Worm (Caenorhabditis elegans) whole organism, L1 larva: Measurements from ENCODE around the gene R12B2.6.

ENCODE experiments used
- C04F5.9 ChIP-seq: sonication (generic microtip); optimal IDR thresholded peaks from 2 replicates; lab custom pipeline; 2016; ENCODE audit warnings: missing genetic modification characterization, missing compliant biosample characterization
- C16A3.4 ChIP-seq: fragments of 150-350 bp; optimal IDR thresholded peaks from 2 replicates; lab custom pipeline; 2014; ENCODE audit warnings: missing biosample characterization, missing genetic modification characterization
- C34B4.2 ChIP-seq: sonication (generic microtip); optimal IDR thresholded peaks from 2 replicates; lab custom pipeline; 2017; ENCODE audit warnings: mild to moderate bottlenecking, missing genetic modification characterization, missing compliant biosample characterization
- F16B12.6 ChIP-seq: fragments of 150-350 bp; optimal IDR thresholded peaks from 2 replicates; lab custom pipeline; 2014; ENCODE audit warnings: missing biosample characterization, missing genetic modification characterization
- Y116A8C.19 ChIP-seq: sonication (generic microtip); optimal IDR thresholded peaks from 2 replicates; lab custom pipeline; 2016; ENCODE audit warnings: missing compliant biosample characterization, missing genetic modification characterization, borderline replicate concordance
- aha-1 ChIP-seq: fragments of 150-350 bp; optimal IDR thresholded peaks from 2 replicates; lab custom pipeline; 2014; ENCODE audit warnings: missing biosample characterization, missing genetic modification characterization
- alr-1 ChIP-seq: fragments of 200-800 bp; sonication (Bioruptor generic); optimal IDR thresholded peaks from 2 replicates; lab custom pipeline; 2018; ENCODE audit warnings: borderline replicate concordance, mild to moderate bottlenecking, missing genetic modification characterization, missing compliant biosample characterization
- ama-1 ChIP-seq: fragments of 150-350 bp; optimal IDR thresholded peaks from 2 replicates; lab custom pipeline; 2014
- ceh-88 ChIP-seq: fragments of 200-800 bp; sonication (Bioruptor generic); IDR thresholded peaks from 2 replicates; pipeline ENCODE4 v1.3.6; 2022; ENCODE audit warnings: missing genetic modification characterization, missing compliant biosample characterization
- ceh-90 ChIP-seq: sonication (generic microtip); optimal IDR thresholded peaks from 2 replicates; lab custom pipeline; 2016; ENCODE audit warnings: missing genetic modification characterization, missing compliant biosample characterization
- ces-1 ChIP-seq: fragments of 150-350 bp; optimal IDR thresholded peaks from 2 replicates; lab custom pipeline; 2014; ENCODE audit warnings: missing biosample characterization, missing genetic modification reagents, missing genetic modification characterization
- efl-1 ChIP-seq, 4 experiments: fragments of 150-350 bp; optimal IDR thresholded peaks in 3 of 4; peaks in 1 of 4; 1 replicate in 1 of 4; 2 replicates in 3 of 4; lab custom pipeline; 2014; ENCODE audit warnings: missing biosample characterization in 2 of 4, missing genetic modification characterization in 2 of 4, missing genetic modification reagents in 2 of 4
- egl-27 ChIP-seq, 2 experiments: fragments of 150-350 bp in 1 of 2; sonication (generic microtip); optimal IDR thresholded peaks; 3 replicates each; lab custom pipeline; 2017 to 2018; ENCODE audit warnings: missing biosample characterization in 2 of 2, missing genetic modification characterization in 2 of 2, missing genetic modification reagents in 2 of 2
- fkh-10 ChIP-seq: sonication (generic microtip); optimal IDR thresholded peaks from 2 replicates; lab custom pipeline; 2017; ENCODE audit warnings: missing biosample characterization, missing genetic modification reagents, missing genetic modification characterization
- fos-1 ChIP-seq: fragments of 150-350 bp; optimal IDR thresholded peaks from 2 replicates; lab custom pipeline; 2014; ENCODE audit warnings: missing biosample characterization, missing genetic modification characterization
- grh-1 ChIP-seq: fragments of 200-800 bp; sonication (Bioruptor generic); IDR thresholded peaks from 2 replicates; pipeline ENCODE4 v1.3.6; 2022; ENCODE audit warnings: missing genetic modification reagents, missing genetic modification characterization, missing compliant biosample characterization
- hlh-17 ChIP-seq: fragments of 200-800 bp; sonication (Bioruptor generic); optimal IDR thresholded peaks from 2 replicates; lab custom pipeline; 2018; ENCODE audit warnings: missing genetic modification characterization, mild to moderate bottlenecking, missing compliant biosample characterization, moderate library complexity, borderline replicate concordance
- hlh-4 ChIP-seq: sonication (generic microtip); optimal IDR thresholded peaks from 2 replicates; lab custom pipeline; 2016; ENCODE audit warnings: mild to moderate bottlenecking, missing genetic modification characterization, missing compliant biosample characterization
- hpl-2 ChIP-seq: fragments of 150-350 bp; optimal IDR thresholded peaks from 2 replicates; lab custom pipeline; 2014; ENCODE audit warnings: missing biosample characterization, missing genetic modification reagents, missing genetic modification characterization
- irx-1 ChIP-seq: sonication (generic microtip); optimal IDR thresholded peaks from 2 replicates; lab custom pipeline; 2016; ENCODE audit warnings: missing genetic modification characterization, missing compliant biosample characterization
- isw-1 ChIP-seq: fragments of 200-800 bp; sonication (Bioruptor generic); IDR thresholded peaks from 2 replicates; pipeline ENCODE4 v1.3.6; 2022; ENCODE audit warnings: missing genetic modification characterization, missing compliant biosample characterization
- jun-1 ChIP-seq: fragments of 150-350 bp; optimal IDR thresholded peaks from 2 replicates; lab custom pipeline; 2014; ENCODE audit warnings: missing biosample characterization, missing genetic modification reagents, missing genetic modification characterization
- lin-13 ChIP-seq: fragments of 150-350 bp; optimal IDR thresholded peaks from 2 replicates; lab custom pipeline; 2014; ENCODE audit warnings: missing biosample characterization, missing genetic modification reagents, missing genetic modification characterization
- lin-15B ChIP-seq: fragments of 150-350 bp; sonication (generic microtip); optimal IDR thresholded peaks from 3 replicates; lab custom pipeline; 2014; ENCODE audit warnings: missing biosample characterization, missing genetic modification characterization
- lin-39 ChIP-seq: fragments of 150-350 bp; optimal IDR thresholded peaks from 2 replicates; lab custom pipeline; 2014; ENCODE audit warnings: missing biosample characterization, missing genetic modification reagents, missing genetic modification characterization
- lir-3 ChIP-seq: sonication (generic microtip); optimal IDR thresholded peaks from 2 replicates; lab custom pipeline; 2016; ENCODE audit warnings: mild to moderate bottlenecking, missing genetic modification characterization, moderate library complexity, missing compliant biosample characterization; ENCODE audit not compliant: poor library complexity
- mab-9 ChIP-seq: fragments of 200-800 bp; sonication (Bioruptor generic); IDR thresholded peaks from 2 replicates; pipeline ENCODE4 v1.3.6; 2022; ENCODE audit warnings: missing genetic modification reagents, missing genetic modification characterization, missing compliant biosample characterization
- mdl-1 ChIP-seq, 2 experiments: fragments of 150-350 bp; optimal IDR thresholded peaks; 2 replicates each; lab custom pipeline; 2014 to 2017; ENCODE audit warnings: missing biosample characterization in 2 of 2, missing genetic modification characterization in 2 of 2, inconsistent platforms in 1 of 2
- mef-2 ChIP-seq: fragments of 150-350 bp; optimal IDR thresholded peaks from 2 replicates; lab custom pipeline; 2014; ENCODE audit warnings: missing biosample characterization, missing genetic modification characterization
- mep-1 ChIP-seq: fragments of 150-350 bp; optimal IDR thresholded peaks from 2 replicates; lab custom pipeline; 2014; ENCODE audit warnings: missing biosample characterization, missing genetic modification characterization
- nhr-11 ChIP-seq: fragments of 150-350 bp; optimal IDR thresholded peaks from 2 replicates; lab custom pipeline; 2014; ENCODE audit warnings: missing biosample characterization, missing genetic modification characterization
- nhr-19 ChIP-seq: fragments of 200-800 bp; sonication (Bioruptor generic); conservative IDR thresholded peaks from 2 replicates; pipeline ENCODE4 v1.3.6; 2022; ENCODE audit warnings: missing genetic modification characterization, missing compliant biosample characterization
- nhr-28 ChIP-seq: fragments of 150-350 bp; optimal IDR thresholded peaks from 2 replicates; lab custom pipeline; 2014; ENCODE audit warnings: missing biosample characterization, missing genetic modification characterization
- nhr-71 ChIP-seq: sonication (generic microtip); optimal IDR thresholded peaks from 2 replicates; lab custom pipeline; 2016; ENCODE audit warnings: mild to moderate bottlenecking, missing genetic modification characterization, moderate library complexity, missing compliant biosample characterization
- nhr-76 ChIP-seq: sonication (generic microtip); optimal IDR thresholded peaks from 2 replicates; lab custom pipeline; 2017; ENCODE audit warnings: missing biosample characterization, missing genetic modification characterization
- nhr-77 ChIP-seq: fragments of 150-350 bp; optimal IDR thresholded peaks from 2 replicates; lab custom pipeline; 2014; ENCODE audit warnings: missing biosample characterization, missing genetic modification characterization
- nhr-84 ChIP-seq: sonication (generic microtip); optimal IDR thresholded peaks from 2 replicates; lab custom pipeline; 2017; ENCODE audit warnings: missing biosample characterization, missing genetic modification characterization
- nhr-90 ChIP-seq: sonication (generic microtip); optimal IDR thresholded peaks from 2 replicates; lab custom pipeline; 2016; ENCODE audit warnings: mild to moderate bottlenecking, missing genetic modification characterization, missing compliant biosample characterization; ENCODE audit not compliant: poor library complexity
- pag-3 ChIP-seq: sonication (generic microtip); optimal IDR thresholded peaks from 2 replicates; lab custom pipeline; 2017; ENCODE audit warnings: missing genetic modification characterization, mild to moderate bottlenecking, missing compliant biosample characterization, antibody characterized with exemption, borderline replicate concordance; ENCODE audit not compliant: insufficient read depth
- pax-3 ChIP-seq: fragments of 200-800 bp; sonication (Bioruptor generic); optimal IDR thresholded peaks from 2 replicates; lab custom pipeline; 2018; ENCODE audit warnings: mild to moderate bottlenecking, missing genetic modification characterization, moderate library complexity, missing compliant biosample characterization
- skn-1 ChIP-seq: fragments of 150-350 bp; optimal IDR thresholded peaks from 2 replicates; lab custom pipeline; 2014; ENCODE audit warnings: missing biosample characterization, missing genetic modification characterization
- snu-23 ChIP-seq: sonication (generic microtip); optimal IDR thresholded peaks from 2 replicates; lab custom pipeline; 2016; ENCODE audit warnings: missing genetic modification characterization, missing compliant biosample characterization
- sup-37 ChIP-seq: fragments of 200-800 bp; sonication (Bioruptor generic); optimal IDR thresholded peaks from 2 replicates; lab custom pipeline; 2018; ENCODE audit warnings: mild to moderate bottlenecking, missing genetic modification characterization, missing compliant biosample characterization
- swsn-7 ChIP-seq: sonication (generic microtip); optimal IDR thresholded peaks from 2 replicates; lab custom pipeline; 2016; ENCODE audit warnings: missing genetic modification characterization, missing compliant biosample characterization
- tlp-1 ChIP-seq: fragments of 150-350 bp; optimal IDR thresholded peaks from 2 replicates; lab custom pipeline; 2014; ENCODE audit warnings: missing biosample characterization, missing genetic modification characterization
- unc-130 ChIP-seq: fragments of 150-350 bp; optimal IDR thresholded peaks from 2 replicates; lab custom pipeline; 2017; ENCODE audit warnings: missing biosample characterization, missing genetic modification characterization, inconsistent platforms
- unc-62 ChIP-seq: fragments of 150-350 bp; optimal IDR thresholded peaks from 2 replicates; lab custom pipeline; 2014; ENCODE audit warnings: missing biosample characterization, missing genetic modification reagents, missing genetic modification characterization
- unc-86 ChIP-seq: sonication (generic microtip); optimal IDR thresholded peaks from 2 replicates; lab custom pipeline; 2016; ENCODE audit warnings: missing genetic modification characterization, missing compliant biosample characterization
- unc-98 ChIP-seq: fragments of 200-800 bp; sonication (Bioruptor generic); IDR thresholded peaks from 2 replicates; pipeline ENCODE4 v1.3.6; 2022; ENCODE audit warnings: missing genetic modification characterization, missing compliant biosample characterization
- vab-15 ChIP-seq: sonication (generic microtip); optimal IDR thresholded peaks from 2 replicates; lab custom pipeline; 2017; ENCODE audit warnings: missing genotype, mild to moderate bottlenecking, missing genetic modification characterization, missing compliant biosample characterization
- xbp-1 ChIP-seq: sonication (generic microtip); optimal IDR thresholded peaks from 2 replicates; lab custom pipeline; 2016; ENCODE audit warnings: missing genetic modification characterization, missing compliant biosample characterization
- zip-4 ChIP-seq: fragments of 200-800 bp; sonication (Bioruptor generic); optimal IDR thresholded peaks from 2 replicates; lab custom pipeline; 2018; ENCODE audit warnings: mild to moderate bottlenecking, missing genetic modification characterization, moderate library complexity, missing compliant biosample characterization
- ztf-11 ChIP-seq, 2 experiments: sonication (generic microtip); optimal IDR thresholded peaks; 2 replicates each; lab custom pipeline; 2016 to 2017; ENCODE audit warnings: missing genetic modification characterization in 2 of 2, missing biosample characterization in 1 of 2, missing compliant biosample characterization in 1 of 2
- ztf-4 ChIP-seq: fragments of 150-350 bp; optimal IDR thresholded peaks from 2 replicates; lab custom pipeline; 2014; ENCODE audit warnings: missing biosample characterization, missing genetic modification characterization

R12B2.6 gene

ce11 chrIII:5840277-5840676, 6.3 kb upstream of the R12B2.6 start (continued):
- TF ChIP-seq ceh-88 (GFP tag; lab: Robert Waterston, UW) (no peak), egl-27 (tag; optimal IDR thresholded peaks at IDR 0.05; lab: Kevin White, UChicago) (no peak), efl-1 (optimal IDR thresholded peaks at IDR 0.05; lab: Kevin White, UChicago) (no peak), efl-1 (GFP tag; optimal IDR thresholded peaks at IDR 0.05 in 1 of 2; lab: Kevin White, UChicago) (no peak), sup-37 (no peak), C16A3.4 (tag; lab: Kevin White, UChicago) (no peak), unc-130 (tag; lab: Kevin White, UChicago) (no peak), mab-9 (GFP tag; lab: Robert Waterston, UW) (no peak), hlh-17 (GFP tag; lab: Kevin White, UChicago) (no peak), mep-1 (no peak), lin-39 (no peak), ztf-4 (tag; lab: Kevin White, UChicago) (no peak), Y116A8C.19 (no peak), hpl-2 (GFP tag; lab: Kevin White, UChicago) (no peak), skn-1 (tag; lab: Kevin White, UChicago) (no peak), nhr-11 (tag; lab: Kevin White, UChicago) (no peak), irx-1 (tag; lab: Kevin White, UChicago) (no peak), alr-1 (tag; lab: Kevin White, UChicago) (no peak), nhr-71 (tag; lab: Kevin White, UChicago) (peak; percentile 6), ceh-90 (tag; lab: Kevin White, UChicago) (no peak), nhr-77 (tag; lab: Kevin White, UChicago) (no peak), fkh-10 (no peak), mdl-1 (tag; optimal IDR thresholded peaks at IDR 0.05; lab: Kevin White, UChicago) (no peak), nhr-90 (tag; lab: Kevin White, UChicago) (no peak), ztf-11 (tag; optimal IDR thresholded peaks at IDR 0.05; lab: Kevin White, UChicago) (no peak), pax-3 (tag; lab: Kevin White, UChicago) (peak; percentile 20), nhr-76 (no peak), F16B12.6 (tag; lab: Kevin White, UChicago) (no peak), pag-3 (tag; lab: Kevin White, UChicago) (no peak), C34B4.2 (tag; lab: Kevin White, UChicago) (no peak), mef-2 (tag; lab: Kevin White, UChicago) (no peak), zip-4 (GFP tag; lab: Kevin White, UChicago) (no peak), xbp-1 (tag; lab: Kevin White, UChicago) (no peak), ces-1 (GFP tag; lab: Kevin White, UChicago) (no peak), grh-1 (GFP tag; lab: Robert Waterston, UW) (no peak), tlp-1 (tag; lab: Kevin White, UChicago) (no peak), lir-3 (no peak), snu-23 (GFP tag; lab: Kevin White, UChicago) (no peak), unc-86 (tag; lab: Kevin White, UChicago) (no peak), hlh-4 (tag; lab: Kevin White, UChicago) (no peak), lin-15B (tag; lab: Kevin White, UChicago) (no peak), unc-98 (GFP tag; lab: Robert Waterston, UW) (no peak), unc-62 (GFP tag; lab: Kevin White, UChicago) (no peak), lin-13 (GFP tag; lab: Kevin White, UChicago) (no peak), fos-1 (tag; lab: Kevin White, UChicago) (no peak), nhr-84 (tag; lab: Kevin White, UChicago) (no peak), swsn-7 (no peak), jun-1 (tag; lab: Kevin White, UChicago) (peak; percentile 16), nhr-28 (tag; lab: Kevin White, UChicago) (no peak), isw-1 (GFP tag; lab: Robert Waterston, UW) (no peak), vab-15 (tag; lab: Kevin White, UChicago) (no peak), ama-1 (lab: Kevin White, UChicago) (peak; percentile 13), C04F5.9 (tag; lab: Kevin White, UChicago) (no peak), aha-1 (tag; lab: Kevin White, UChicago) (no peak), nhr-19 (GFP tag; lab: Robert Waterston, UW) (no peak)
